Worm (Caenorhabditis elegans) whole organism, L1 larva: ENCODE measurements around the gene pid-1.
A peak's percentile ranks its signal among the peaks of the same experiment; 100 is the strongest.

Source experiments
- C04F5.9 ChIP-seq: sonication (generic microtip); optimal IDR thresholded peaks from 2 replicates; lab custom pipeline; 2016; ENCODE audit warnings: missing genetic modification characterization, missing compliant biosample characterization
- C16A3.4 ChIP-seq: fragments of 150-350 bp; optimal IDR thresholded peaks from 2 replicates; lab custom pipeline; 2014; ENCODE audit warnings: missing biosample characterization, missing genetic modification characterization
- C34B4.2 ChIP-seq: sonication (generic microtip); optimal IDR thresholded peaks from 2 replicates; lab custom pipeline; 2017; ENCODE audit warnings: mild to moderate bottlenecking, missing genetic modification characterization, missing compliant biosample characterization
- ama-1 ChIP-seq: fragments of 150-350 bp; optimal IDR thresholded peaks from 2 replicates; lab custom pipeline; 2014
- ceh-82 ChIP-seq, 3 experiments: fragments of 150-350 bp in 1 of 3; sonication (generic microtip) in 2 of 3; optimal IDR thresholded peaks; 2 replicates each; lab custom pipeline; 2014 to 2017; ENCODE audit warnings: missing biosample characterization in 3 of 3, missing genetic modification characterization in 3 of 3
- ceh-88 ChIP-seq: fragments of 200-800 bp; sonication (Bioruptor generic); IDR thresholded peaks from 2 replicates; pipeline ENCODE4 v1.3.6; 2022; ENCODE audit warnings: missing genetic modification characterization, missing compliant biosample characterization
- ceh-90 ChIP-seq: sonication (generic microtip); optimal IDR thresholded peaks from 2 replicates; lab custom pipeline; 2016; ENCODE audit warnings: missing genetic modification characterization, missing compliant biosample characterization
- dsc-1 ChIP-seq: sonication (generic microtip); optimal IDR thresholded peaks from 2 replicates; lab custom pipeline; 2016; ENCODE audit warnings: mild to moderate bottlenecking, missing genetic modification characterization, missing compliant biosample characterization
- efl-1 ChIP-seq, 4 experiments: fragments of 150-350 bp; optimal IDR thresholded peaks in 3 of 4; peaks in 1 of 4; 1 replicate in 1 of 4; 2 replicates in 3 of 4; lab custom pipeline; 2014; ENCODE audit warnings: missing biosample characterization in 2 of 4, missing genetic modification characterization in 2 of 4, missing genetic modification reagents in 2 of 4
- egl-13 ChIP-seq: sonication (generic microtip); optimal IDR thresholded peaks from 2 replicates; lab custom pipeline; 2016; ENCODE audit warnings: missing genotype, missing genetic modification reagents, missing genetic modification characterization, missing compliant biosample characterization
- egl-27 ChIP-seq, 2 experiments: fragments of 150-350 bp in 1 of 2; sonication (generic microtip); optimal IDR thresholded peaks; 3 replicates each; lab custom pipeline; 2017 to 2018; ENCODE audit warnings: missing biosample characterization in 2 of 2, missing genetic modification characterization in 2 of 2, missing genetic modification reagents in 2 of 2
- fkh-10 ChIP-seq: sonication (generic microtip); optimal IDR thresholded peaks from 2 replicates; lab custom pipeline; 2017; ENCODE audit warnings: missing biosample characterization, missing genetic modification reagents, missing genetic modification characterization
- fkh-8 ChIP-seq: sonication (generic microtip); optimal IDR thresholded peaks from 2 replicates; lab custom pipeline; 2016; ENCODE audit warnings: mild to moderate bottlenecking, missing genetic modification characterization, missing compliant biosample characterization
- isw-1 ChIP-seq: fragments of 200-800 bp; sonication (Bioruptor generic); IDR thresholded peaks from 2 replicates; pipeline ENCODE4 v1.3.6; 2022; ENCODE audit warnings: missing genetic modification characterization, missing compliant biosample characterization
- lin-13 ChIP-seq: fragments of 150-350 bp; optimal IDR thresholded peaks from 2 replicates; lab custom pipeline; 2014; ENCODE audit warnings: missing biosample characterization, missing genetic modification reagents, missing genetic modification characterization
- lin-14 ChIP-seq: fragments of 200-800 bp; sonication (Bioruptor generic); optimal IDR thresholded peaks from 2 replicates; lab custom pipeline; 2018; ENCODE audit warnings: mild to moderate bottlenecking, missing genetic modification characterization, moderate library complexity, missing compliant biosample characterization
- lin-15B ChIP-seq: fragments of 150-350 bp; sonication (generic microtip); optimal IDR thresholded peaks from 3 replicates; lab custom pipeline; 2014; ENCODE audit warnings: missing biosample characterization, missing genetic modification characterization
- lin-39 ChIP-seq: fragments of 150-350 bp; optimal IDR thresholded peaks from 2 replicates; lab custom pipeline; 2014; ENCODE audit warnings: missing biosample characterization, missing genetic modification reagents, missing genetic modification characterization
- mdl-1 ChIP-seq, 2 experiments: fragments of 150-350 bp; optimal IDR thresholded peaks; 2 replicates each; lab custom pipeline; 2014 to 2017; ENCODE audit warnings: missing biosample characterization in 2 of 2, missing genetic modification characterization in 2 of 2, inconsistent platforms in 1 of 2
- mef-2 ChIP-seq: fragments of 150-350 bp; optimal IDR thresholded peaks from 2 replicates; lab custom pipeline; 2014; ENCODE audit warnings: missing biosample characterization, missing genetic modification characterization
- mep-1 ChIP-seq: fragments of 150-350 bp; optimal IDR thresholded peaks from 2 replicates; lab custom pipeline; 2014; ENCODE audit warnings: missing biosample characterization, missing genetic modification characterization
- nhr-11 ChIP-seq: fragments of 150-350 bp; optimal IDR thresholded peaks from 2 replicates; lab custom pipeline; 2014; ENCODE audit warnings: missing biosample characterization, missing genetic modification characterization
- nhr-237 ChIP-seq: fragments of 150-350 bp; optimal IDR thresholded peaks from 2 replicates; lab custom pipeline; 2014; ENCODE audit warnings: missing biosample characterization, missing genetic modification characterization
- nhr-47 ChIP-seq: sonication (generic microtip); optimal IDR thresholded peaks from 2 replicates; lab custom pipeline; 2016; ENCODE audit warnings: mild to moderate bottlenecking, missing genetic modification characterization, moderate library complexity, missing compliant biosample characterization
- nhr-71 ChIP-seq: sonication (generic microtip); optimal IDR thresholded peaks from 2 replicates; lab custom pipeline; 2016; ENCODE audit warnings: mild to moderate bottlenecking, missing genetic modification characterization, moderate library complexity, missing compliant biosample characterization
- nhr-76 ChIP-seq: sonication (generic microtip); optimal IDR thresholded peaks from 2 replicates; lab custom pipeline; 2017; ENCODE audit warnings: missing biosample characterization, missing genetic modification characterization
- nhr-77 ChIP-seq: fragments of 150-350 bp; optimal IDR thresholded peaks from 2 replicates; lab custom pipeline; 2014; ENCODE audit warnings: missing biosample characterization, missing genetic modification characterization
- rnt-1 ChIP-seq: sonication (generic microtip); optimal IDR thresholded peaks from 2 replicates; lab custom pipeline; 2016; ENCODE audit warnings: mild to moderate bottlenecking, missing genetic modification characterization, moderate library complexity, missing compliant biosample characterization
- snu-23 ChIP-seq: sonication (generic microtip); optimal IDR thresholded peaks from 2 replicates; lab custom pipeline; 2016; ENCODE audit warnings: missing genetic modification characterization, missing compliant biosample characterization
- sox-4 ChIP-seq: sonication (generic microtip); optimal IDR thresholded peaks from 2 replicates; lab custom pipeline; 2016; ENCODE audit warnings: missing genetic modification characterization, missing compliant biosample characterization
- sup-37 ChIP-seq: fragments of 200-800 bp; sonication (Bioruptor generic); optimal IDR thresholded peaks from 2 replicates; lab custom pipeline; 2018; ENCODE audit warnings: mild to moderate bottlenecking, missing genetic modification characterization, missing compliant biosample characterization
- swsn-7 ChIP-seq: sonication (generic microtip); optimal IDR thresholded peaks from 2 replicates; lab custom pipeline; 2016; ENCODE audit warnings: missing genetic modification characterization, missing compliant biosample characterization
- tbx-2 ChIP-seq: sonication (generic microtip); optimal IDR thresholded peaks from 2 replicates; lab custom pipeline; 2016; ENCODE audit warnings: missing genetic modification characterization, missing compliant biosample characterization
- tlp-1 ChIP-seq: fragments of 150-350 bp; optimal IDR thresholded peaks from 2 replicates; lab custom pipeline; 2014; ENCODE audit warnings: missing biosample characterization, missing genetic modification characterization
- unc-130 ChIP-seq: fragments of 150-350 bp; optimal IDR thresholded peaks from 2 replicates; lab custom pipeline; 2017; ENCODE audit warnings: missing biosample characterization, missing genetic modification characterization, inconsistent platforms
- unc-62 ChIP-seq: fragments of 150-350 bp; optimal IDR thresholded peaks from 2 replicates; lab custom pipeline; 2014; ENCODE audit warnings: missing biosample characterization, missing genetic modification reagents, missing genetic modification characterization
- unc-86 ChIP-seq: sonication (generic microtip); optimal IDR thresholded peaks from 2 replicates; lab custom pipeline; 2016; ENCODE audit warnings: missing genetic modification characterization, missing compliant biosample characterization
- unc-98 ChIP-seq: fragments of 200-800 bp; sonication (Bioruptor generic); IDR thresholded peaks from 2 replicates; pipeline ENCODE4 v1.3.6; 2022; ENCODE audit warnings: missing genetic modification characterization, missing compliant biosample characterization
- zip-4 ChIP-seq: fragments of 200-800 bp; sonication (Bioruptor generic); optimal IDR thresholded peaks from 2 replicates; lab custom pipeline; 2018; ENCODE audit warnings: mild to moderate bottlenecking, missing genetic modification characterization, moderate library complexity, missing compliant biosample characterization

pid-1 gene

DNA sequence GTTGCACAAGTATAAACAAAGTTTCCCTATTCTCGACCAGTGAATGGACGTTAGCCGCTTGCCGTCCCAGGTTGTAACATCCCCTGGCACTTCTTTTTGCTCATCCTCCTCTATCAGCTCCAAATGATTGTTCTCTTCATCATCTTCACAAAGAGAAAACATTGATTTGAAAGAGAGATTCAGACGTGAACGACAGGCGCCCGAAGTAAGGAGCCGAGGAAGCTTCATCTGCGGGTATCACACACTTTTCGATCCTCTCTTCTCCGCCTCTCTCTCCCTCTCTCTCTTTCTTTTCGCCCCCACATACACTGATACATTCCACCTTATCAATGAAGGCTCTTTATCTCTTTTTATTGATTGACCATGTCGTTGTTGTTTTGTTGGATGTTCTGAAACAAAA is 32.4 kb upstream of the pid-1 start (continued):
- TF ChIP-seq rnt-1 (peak; percentile 53), mdl-1 (tag; optimal IDR thresholded peaks at IDR 0.05; lab: Kevin White, UChicago) (no peak), tlp-1 (no peak), swsn-7 (tag; lab: Kevin White, UChicago) (no peak), unc-98 (GFP tag; lab: Robert Waterston, UW) (no peak), lin-39 (no peak), ama-1 (no peak), lin-14 (GFP tag; lab: Kevin White, UChicago) (peak; percentile 69), egl-13 (tag; lab: Kevin White, UChicago) (no peak), unc-130 (tag; lab: Kevin White, UChicago) (peak; percentile 23), ceh-90 (tag; lab: Kevin White, UChicago) (no peak), isw-1 (no peak)

DNA sequence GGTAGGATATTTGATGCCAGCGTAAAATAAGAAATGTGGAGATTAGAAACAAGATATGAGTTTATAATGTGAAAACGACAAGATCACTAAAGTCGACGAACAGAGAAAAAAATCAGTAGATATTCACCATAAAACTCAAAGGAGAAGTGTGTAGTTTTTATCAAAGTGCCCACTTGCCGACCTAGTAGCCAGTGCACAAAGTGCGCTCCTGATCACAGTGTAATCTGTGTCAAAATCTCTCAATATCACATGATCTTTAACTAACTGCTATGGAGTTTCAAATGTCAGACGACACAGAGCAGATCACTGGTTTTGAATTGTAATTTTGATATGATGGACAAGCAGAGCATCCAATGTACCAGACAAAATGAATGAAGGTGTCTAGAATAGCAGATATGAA is 30.1 kb upstream of the pid-1 start:
- TF ChIP-seq egl-27 (tag; optimal IDR thresholded peaks at IDR 0.05; lab: Kevin White, UChicago): no peak
- no peak for TF ChIP-seq mdl-1 (tag; optimal IDR thresholded peaks at IDR 0.05; lab: Kevin White, UChicago)
- TF ChIP-seq mef-2: no peak
- peak; percentile 26 for TF ChIP-seq lin-14 (GFP tag; lab: Kevin White, UChicago)
- no peak for TF ChIP-seq nhr-11 (tag; lab: Kevin White, UChicago)
- peak; percentile 13 for TF ChIP-seq nhr-71 (tag; lab: Kevin White, UChicago)
- peak; percentile 4 for TF ChIP-seq snu-23 (GFP tag; lab: Kevin White, UChicago)
- TF ChIP-seq, all 84 proteins: peak for 3

DNA sequence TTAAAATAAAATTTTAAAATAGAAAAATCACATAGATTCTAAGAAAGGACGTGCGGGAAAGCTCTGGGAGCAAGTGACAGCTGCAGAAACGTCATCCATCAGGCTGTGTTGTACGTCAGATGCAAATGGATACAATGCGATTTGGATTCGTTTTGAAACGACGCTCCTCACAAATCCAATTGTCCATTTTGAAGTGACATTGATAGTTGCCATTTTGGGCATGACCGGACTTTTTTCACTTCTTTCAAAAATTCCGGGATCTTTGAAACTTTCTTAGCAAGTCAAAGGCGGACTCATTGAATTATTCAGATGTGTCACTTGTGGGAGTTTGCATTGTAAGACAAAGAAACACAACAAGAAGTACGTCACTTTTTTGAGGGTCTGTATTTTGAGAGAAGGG is 28.7 kb upstream of the pid-1 start:
- no peak for TF ChIP-seq efl-1 (optimal IDR thresholded peaks at IDR 0.05; lab: Kevin White, UChicago)
- peak in 1 of 2 experiments; percentile 39 for TF ChIP-seq efl-1 (GFP tag; optimal IDR thresholded peaks at IDR 0.05 in 1 of 2; lab: Kevin White, UChicago)
- no peak for TF ChIP-seq nhr-76 (tag; lab: Kevin White, UChicago)
- peak; percentile 2 for TF ChIP-seq nhr-71 (tag; lab: Kevin White, UChicago)
- no peak for TF ChIP-seq C34B4.2 (tag; lab: Kevin White, UChicago)
- TF ChIP-seq C04F5.9 (tag; lab: Kevin White, UChicago): no peak
- TF ChIP-seq fkh-10 (GFP tag; lab: Kevin White, UChicago): peak; percentile 78
- peak; percentile 68 for TF ChIP-seq lin-14 (GFP tag; lab: Kevin White, UChicago)
- TF ChIP-seq, all 84 proteins: peak for 4

DNA sequence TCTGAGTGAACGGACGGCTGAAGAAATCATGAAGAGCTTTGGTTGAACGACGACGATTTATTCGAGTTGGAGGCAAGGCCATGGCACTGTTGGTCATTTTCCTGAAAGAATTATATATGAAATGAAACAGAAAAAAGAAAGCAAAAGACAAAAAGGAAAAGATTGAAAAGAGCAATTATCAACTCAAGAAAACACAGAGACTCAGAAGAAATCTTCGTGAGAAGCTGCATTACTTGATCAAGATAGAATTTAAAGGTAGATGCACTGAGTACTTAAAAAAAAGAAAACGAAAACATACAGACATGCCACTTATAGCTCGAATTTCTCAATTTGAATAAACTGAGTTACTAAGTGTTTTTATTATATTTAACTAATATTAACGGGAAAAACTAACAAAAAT is 28.1 kb upstream of the pid-1 start, which contains the start of gene cpna-5:
cpna-5 (minus strand) TSS at position 101 of the 400 bp plus-strand sequence.
- TF ChIP-seq sup-37 (GFP tag; lab: Kevin White, UChicago): no peak
- TF ChIP-seq C16A3.4 (tag; lab: Kevin White, UChicago): no peak
- TF ChIP-seq lin-13 (GFP tag; lab: Kevin White, UChicago): no peak
- TF ChIP-seq ceh-82 (tag; optimal IDR thresholded peaks at IDR 0.05; lab: Kevin White, UChicago): no peak
- TF ChIP-seq swsn-7 (tag; lab: Kevin White, UChicago): no peak
- no peak for TF ChIP-seq nhr-237 (tag; lab: Kevin White, UChicago)
- TF ChIP-seq egl-13 (tag; lab: Kevin White, UChicago): no peak
- TF ChIP-seq tbx-2 (tag; lab: Kevin White, UChicago): no peak
- no peak for TF ChIP-seq mep-1 (tag; lab: Kevin White, UChicago)
- no peak for TF ChIP-seq sox-4
- no peak for TF ChIP-seq dsc-1 (tag; lab: Kevin White, UChicago)
- TF ChIP-seq nhr-47: no peak
- no peak for TF ChIP-seq ama-1
- no peak for TF ChIP-seq tlp-1
- TF ChIP-seq unc-86: no peak

DNA sequence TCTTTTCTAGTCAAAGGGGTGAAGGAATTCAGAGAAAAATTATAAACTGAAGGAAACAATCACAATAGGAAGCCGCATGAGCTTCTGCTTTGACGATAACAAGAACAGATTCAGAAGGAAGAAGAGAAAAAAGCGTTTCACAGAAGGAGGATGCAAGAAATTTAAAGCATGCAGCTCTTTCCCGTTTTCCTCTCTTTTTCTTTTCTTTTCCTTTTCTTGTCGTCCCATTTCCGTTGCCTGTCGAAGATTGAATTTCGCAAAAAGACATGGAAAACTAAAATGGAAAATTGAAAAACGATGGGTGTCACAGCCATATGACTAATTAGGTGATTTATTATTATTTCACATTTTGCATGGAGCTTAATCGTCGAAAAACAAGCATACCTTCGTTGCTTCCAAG is 25.8 kb upstream of the pid-1 start:
- no peak for TF ChIP-seq lin-15B (tag; lab: Kevin White, UChicago)
- no peak for TF ChIP-seq fkh-8
- no peak for TF ChIP-seq zip-4 (GFP tag; lab: Kevin White, UChicago)
- TF ChIP-seq tlp-1: no peak
- peak; percentile 10 for TF ChIP-seq mep-1 (tag; lab: Kevin White, UChicago)
- TF ChIP-seq nhr-71 (tag; lab: Kevin White, UChicago): peak; percentile 33
- TF ChIP-seq ceh-88 (GFP tag; lab: Robert Waterston, UW): no peak
- no peak for TF ChIP-seq unc-62 (GFP tag; lab: Kevin White, UChicago)
- TF ChIP-seq nhr-77: no peak
- TF ChIP-seq lin-14 (GFP tag; lab: Kevin White, UChicago): peak; percentile 65
- TF ChIP-seq fkh-10 (GFP tag; lab: Kevin White, UChicago): peak; percentile 89
- peak; percentile 23 for TF ChIP-seq unc-86
